Worm (Caenorhabditis elegans) whole organism, mixed stage, embryonic: ENCODE results near the gene irld-56.
A peak's percentile ranks its signal among the peaks of the same experiment; 100 is the strongest.

ENCODE experiments used
- M03D4.4 ChIP-seq: sonication (generic microtip); optimal IDR thresholded peaks from 2 replicates; lab custom pipeline; 2017; ENCODE audit warnings: mild to moderate bottlenecking, missing genetic modification characterization, missing compliant biosample characterization
- bed-3 ChIP-seq: fragments of 200-800 bp; sonication (Bioruptor generic); optimal IDR thresholded peaks from 3 replicates; lab custom pipeline; 2018; ENCODE audit warnings: mild to moderate bottlenecking, missing genetic modification characterization, moderate library complexity, missing compliant biosample characterization
- blmp-1 ChIP-seq: fragments of 150-350 bp; optimal IDR thresholded peaks from 2 replicates; lab custom pipeline; 2014; ENCODE audit warnings: missing biosample characterization, missing genetic modification characterization
- ceh-39 ChIP-seq: fragments of 150-350 bp; optimal IDR thresholded peaks from 2 replicates; lab custom pipeline; 2014; ENCODE audit warnings: missing biosample characterization, missing genetic modification characterization
- ceh-43 ChIP-seq: fragments of 200-800 bp; sonication (Bioruptor generic); optimal IDR thresholded peaks from 2 replicates; lab custom pipeline; 2018; ENCODE audit warnings: mild to moderate bottlenecking, missing genetic modification characterization, moderate library complexity, missing compliant biosample characterization
- ceh-83 ChIP-seq: fragments of 200-800 bp; sonication (Bioruptor generic); optimal IDR thresholded peaks from 2 replicates; lab custom pipeline; 2018; ENCODE audit warnings: mild to moderate bottlenecking, missing genetic modification characterization, missing compliant biosample characterization
- ces-1 ChIP-seq: fragments of 150-350 bp; optimal IDR thresholded peaks from 2 replicates; lab custom pipeline; 2014; ENCODE audit warnings: missing biosample characterization, missing genetic modification reagents, missing genetic modification characterization
- cnd-1 ChIP-seq: fragments of 200-800 bp; sonication (Bioruptor generic); optimal IDR thresholded peaks from 2 replicates; lab custom pipeline; 2018; ENCODE audit warnings: mild to moderate bottlenecking, missing genetic modification characterization, missing compliant biosample characterization
- drap-1 ChIP-seq: fragments of 200-800 bp; sonication (Bioruptor generic); optimal IDR thresholded peaks from 3 replicates; lab custom pipeline; 2018; ENCODE audit warnings: mild to moderate bottlenecking, missing genetic modification characterization, missing compliant biosample characterization
- elt-1 ChIP-seq: sonication (generic microtip); optimal IDR thresholded peaks from 2 replicates; lab custom pipeline; 2017; ENCODE audit warnings: missing genetic modification characterization, mild to moderate bottlenecking, missing compliant biosample characterization, antibody characterized with exemption, moderate library complexity, borderline replicate concordance; ENCODE audit not compliant: insufficient read depth
- flh-1 ChIP-seq: fragments of 200-800 bp; sonication (Bioruptor generic); optimal IDR thresholded peaks from 2 replicates; lab custom pipeline; 2018; ENCODE audit warnings: mild to moderate bottlenecking, missing genetic modification characterization, moderate library complexity, missing compliant biosample characterization
- ham-2 ChIP-seq: fragments of 200-800 bp; sonication (Bioruptor generic); optimal IDR thresholded peaks from 2 replicates; lab custom pipeline; 2018; ENCODE audit warnings: mild to moderate bottlenecking, missing genetic modification characterization, missing compliant biosample characterization
- lin-13 ChIP-seq: fragments of 150-350 bp; optimal IDR thresholded peaks from 2 replicates; lab custom pipeline; 2014; ENCODE audit warnings: missing biosample characterization, missing genetic modification characterization
- lin-32 ChIP-seq: fragments of 200-800 bp; sonication (Bioruptor generic); optimal IDR thresholded peaks from 2 replicates; lab custom pipeline; 2018; ENCODE audit warnings: mild to moderate bottlenecking, missing genetic modification characterization, missing compliant biosample characterization
- lsy-2 ChIP-seq: fragments of 150-350 bp; optimal IDR thresholded peaks from 2 replicates; lab custom pipeline; 2014; ENCODE audit warnings: missing biosample characterization, missing genetic modification characterization
- mab-5 ChIP-seq: fragments of 150-350 bp; optimal IDR thresholded peaks from 2 replicates; lab custom pipeline; 2014; ENCODE audit warnings: missing biosample characterization, missing genetic modification characterization
- mep-1 ChIP-seq: fragments of 150-350 bp; optimal IDR thresholded peaks from 2 replicates; lab custom pipeline; 2017; ENCODE audit warnings: missing biosample characterization, missing genetic modification reagents, missing genetic modification characterization, inconsistent platforms
- mls-2 ChIP-seq: sonication (generic microtip); optimal IDR thresholded peaks from 2 replicates; lab custom pipeline; 2016; ENCODE audit warnings: mild to moderate bottlenecking, missing genetic modification characterization, moderate library complexity, missing compliant biosample characterization
- nhr-12 ChIP-seq: fragments of 150-350 bp; optimal IDR thresholded peaks from 2 replicates; lab custom pipeline; 2014; ENCODE audit warnings: missing biosample characterization, missing genetic modification characterization
- nhr-2 ChIP-seq: fragments of 150-350 bp; optimal IDR thresholded peaks from 2 replicates; lab custom pipeline; 2014; ENCODE audit warnings: missing biosample characterization, missing genetic modification characterization
- nhr-28 ChIP-seq: fragments of 150-350 bp; optimal IDR thresholded peaks from 2 replicates; lab custom pipeline; 2014; ENCODE audit warnings: missing biosample characterization, missing genetic modification characterization
- nhr-76 ChIP-seq: sonication (generic microtip); optimal IDR thresholded peaks from 2 replicates; lab custom pipeline; 2017; ENCODE audit warnings: missing biosample characterization, missing genetic modification characterization
- pha-4 ChIP-seq: fragments of 150-350 bp; optimal IDR thresholded peaks from 2 replicates; lab custom pipeline; 2018; ENCODE audit warnings: missing biosample characterization, missing genetic modification reagents, missing genetic modification characterization
- tbx-8 ChIP-seq: fragments of 200-800 bp; sonication (Bioruptor generic); optimal IDR thresholded peaks from 2 replicates; lab custom pipeline; 2018; ENCODE audit warnings: mild to moderate bottlenecking, missing genetic modification characterization, moderate library complexity, missing compliant biosample characterization
- unc-120 ChIP-seq: sonication (generic microtip); optimal IDR thresholded peaks from 2 replicates; lab custom pipeline; 2017; ENCODE audit warnings: missing genetic modification characterization, missing compliant biosample characterization; ENCODE audit not compliant: poor library complexity, severe bottlenecking
- unc-62 ChIP-seq: fragments of 150-350 bp; optimal IDR thresholded peaks from 2 replicates; lab custom pipeline; 2014; ENCODE audit warnings: missing biosample characterization, missing genetic modification reagents, missing genetic modification characterization
- zip-8 ChIP-seq: fragments of 150-350 bp; optimal IDR thresholded peaks from 2 replicates; lab custom pipeline; 2014; ENCODE audit warnings: missing biosample characterization, missing genetic modification characterization
- ztf-11 ChIP-seq: fragments of 150-350 bp; optimal IDR thresholded peaks from 2 replicates; lab custom pipeline; 2014; ENCODE audit warnings: missing biosample characterization, missing genetic modification characterization

The irld-56 gene

DNA sequence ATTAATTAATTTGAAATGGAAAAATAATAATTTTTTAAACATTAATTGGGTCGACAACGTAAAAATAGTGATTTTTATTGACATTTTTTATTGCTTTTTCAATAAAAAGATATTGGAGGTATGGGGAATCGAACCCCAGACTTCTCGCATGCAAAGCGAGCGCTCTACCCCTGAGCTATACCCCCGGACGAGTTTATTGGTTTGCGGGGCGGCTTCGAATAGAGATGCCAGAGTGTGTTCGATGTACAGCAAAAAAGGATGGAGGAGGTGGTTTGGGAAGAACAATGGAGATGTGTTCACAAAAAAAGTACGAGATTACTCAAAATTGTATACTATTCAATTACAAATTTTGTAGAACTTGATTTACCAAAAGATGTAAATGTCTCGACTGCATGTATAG lies 6.1 kb downstream of the irld-56 start:
- TF ChIP-seq ceh-43, result peak; percentile 71
- TF ChIP-seq lin-13 (tag; lab: Kevin White, UChicago), result no peak
- peak; percentile 38 for TF ChIP-seq lin-32 (GFP tag; lab: Kevin White, UChicago)
- TF ChIP-seq flh-1, result peak; percentile 26
- peak; percentile 87 for TF ChIP-seq ceh-83 (GFP tag; lab: Kevin White, UChicago)
- no peak for TF ChIP-seq zip-8 (tag; lab: Kevin White, UChicago)
- peak; percentile 14 for TF ChIP-seq bed-3 (GFP tag; lab: Kevin White, UChicago)

DNA sequence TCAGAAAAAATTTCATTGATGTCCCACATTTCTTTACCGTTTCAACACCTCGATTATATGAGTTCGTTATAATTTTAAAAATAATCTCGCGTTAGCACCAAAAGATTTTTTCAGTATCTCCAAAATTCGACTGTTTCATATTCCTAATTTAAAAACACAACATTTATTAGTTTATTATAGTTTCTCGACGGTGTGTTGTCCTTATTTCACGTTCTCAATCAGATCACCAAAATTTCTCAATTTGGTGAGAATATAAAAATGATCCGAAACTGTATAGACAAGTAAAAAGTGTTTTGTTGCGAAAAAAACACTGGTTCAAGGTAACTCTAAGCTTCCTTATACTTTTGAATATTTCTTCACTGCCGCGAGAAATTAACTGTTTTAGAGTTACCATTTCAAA lies 11.1 kb downstream of the irld-56 start:
- no peak for TF ChIP-seq ceh-43
- no peak for TF ChIP-seq ham-2 (GFP tag; lab: Kevin White, UChicago)
- TF ChIP-seq tbx-8 (GFP tag; lab: Kevin White, UChicago), result no peak
- no peak for TF ChIP-seq M03D4.4 (tag; lab: Kevin White, UChicago)
- no peak for TF ChIP-seq unc-62 (GFP tag; lab: Kevin White, UChicago)
- TF ChIP-seq nhr-76 (tag; lab: Kevin White, UChicago), result no peak
- TF ChIP-seq mep-1, result no peak
- TF ChIP-seq nhr-12 (tag; lab: Kevin White, UChicago), result no peak
- no peak for TF ChIP-seq unc-120
- no peak for TF ChIP-seq drap-1 (GFP tag; lab: Kevin White, UChicago)
- TF ChIP-seq elt-1 (tag; lab: Kevin White, UChicago), result no peak

- peak; percentile 15 for TF ChIP-seq ces-1 (GFP tag; lab: Kevin White, UChicago)
- TF ChIP-seq nhr-28 (tag; lab: Kevin White, UChicago), result no peak
These were observed 18.0 kb downstream of the irld-56 start for ce11 chrIV:14001782-14002181.

- TF ChIP-seq blmp-1 (tag; lab: Kevin White, UChicago) (no peak), ces-1 (GFP tag; lab: Kevin White, UChicago) (no peak)
These were observed 29.9 kb downstream of the irld-56 start for ce11 chrIV:13989875-13990274.

ce11 chrIV:13988781-13989180 lies 31.0 kb downstream of the irld-56 start, which contains the start of gene egl-23:
Gene egl-23 (plus strand): TSS chrIV:13989081.
- TF ChIP-seq elt-1 (tag; lab: Kevin White, UChicago) (no peak), nhr-2 (tag; lab: Kevin White, UChicago) (no peak), M03D4.4 (tag; lab: Kevin White, UChicago) (no peak), flh-1 (no peak), cnd-1 (no peak), unc-62 (GFP tag; lab: Kevin White, UChicago) (no peak), nhr-28 (tag; lab: Kevin White, UChicago) (no peak), pha-4 (tag; lab: Kevin White, UChicago) (no peak), lin-32 (GFP tag; lab: Kevin White, UChicago) (no peak), blmp-1 (tag; lab: Kevin White, UChicago) (no peak), ztf-11 (tag; lab: Kevin White, UChicago) (no peak), mab-5 (no peak), ham-2 (GFP tag; lab: Kevin White, UChicago) (no peak), bed-3 (GFP tag; lab: Kevin White, UChicago) (no peak), ces-1 (GFP tag; lab: Kevin White, UChicago) (no peak), mep-1 (no peak), ceh-43 (no peak), mls-2 (tag; lab: Kevin White, UChicago) (no peak), drap-1 (GFP tag; lab: Kevin White, UChicago) (no peak)

DNA sequence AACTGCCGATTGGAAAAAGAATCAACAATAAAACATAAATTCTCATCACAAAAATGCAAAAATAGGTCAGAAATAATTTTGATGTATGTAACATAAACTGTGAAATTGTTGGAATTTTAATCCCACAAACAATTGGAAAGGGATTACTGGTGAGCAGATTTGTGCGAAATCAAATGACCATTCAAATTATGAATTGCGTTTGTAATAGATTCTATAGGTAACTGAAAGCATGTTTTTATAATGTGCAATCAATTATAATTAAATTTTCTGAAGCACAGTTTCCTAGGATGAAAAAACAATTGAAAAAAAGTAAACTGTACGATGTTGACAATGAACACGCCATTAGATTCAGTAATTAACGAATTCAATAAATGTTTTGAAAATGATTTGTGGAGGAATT lies 34.1 kb downstream of the irld-56 start, which contains the start of gene tor-1:
tor-1 (minus strand) TSS at position 101 of the 400 bp plus-strand sequence.
- TF ChIP-seq ham-2 (GFP tag; lab: Kevin White, UChicago), result no peak
- TF ChIP-seq bed-3 (GFP tag; lab: Kevin White, UChicago), result no peak
- no peak for TF ChIP-seq tbx-8 (GFP tag; lab: Kevin White, UChicago)
- no peak for TF ChIP-seq ceh-39
- TF ChIP-seq unc-120, result no peak
- TF ChIP-seq nhr-12 (tag; lab: Kevin White, UChicago), result no peak
- no peak for TF ChIP-seq nhr-28 (tag; lab: Kevin White, UChicago)
- no peak for TF ChIP-seq ztf-11 (tag; lab: Kevin White, UChicago)
- TF ChIP-seq drap-1 (GFP tag; lab: Kevin White, UChicago), result no peak
- no peak for TF ChIP-seq lsy-2 (tag; lab: Kevin White, UChicago)
- no peak for TF ChIP-seq pha-4 (tag; lab: Kevin White, UChicago)
